Worm (Caenorhabditis elegans) whole organism, young adult: Measurements from ENCODE around the gene pqn-74.

Experiments used
- B0019.2 ChIP-seq: fragments of 200-800 bp; sonication (Bioruptor generic); conservative IDR thresholded peaks from 2 replicates; pipeline ENCODE4 v1.3.6; 2022; ENCODE audit warnings: missing genetic modification reagents, missing genetic modification characterization, missing compliant biosample characterization
- B0035.1 ChIP-seq: sonication (generic microtip); optimal IDR thresholded peaks from 2 replicates; lab custom pipeline; 2016; ENCODE audit warnings: missing genetic modification characterization, mild to moderate bottlenecking, missing compliant biosample characterization, missing genotype, missing genetic modification reagents
- B0336.3 ChIP-seq: fragments of 200-800 bp; sonication (Bioruptor generic); IDR thresholded peaks from 2 replicates; pipeline ENCODE4 v1.3.6; 2022; ENCODE audit warnings: missing genetic modification characterization, missing compliant biosample characterization
- C17E4.6 ChIP-seq: fragments of 200-800 bp; sonication (Bioruptor generic); IDR thresholded peaks from 2 replicates; pipeline ENCODE4 v1.3.6; 2022; ENCODE audit warnings: missing genetic modification reagents, missing genetic modification characterization, missing compliant biosample characterization
- D2030.7 ChIP-seq: fragments of 200-800 bp; sonication (Bioruptor generic); IDR thresholded peaks from 2 replicates; pipeline ENCODE4 v1.3.6; 2022; ENCODE audit warnings: missing genetic modification reagents, missing genetic modification characterization, missing compliant biosample characterization
- F10E7.11 ChIP-seq: sonication (generic microtip); optimal IDR thresholded peaks from 2 replicates; lab custom pipeline; 2017; ENCODE audit warnings: mild to moderate bottlenecking, missing genetic modification characterization, moderate library complexity, missing compliant biosample characterization
- F33H1.4 ChIP-seq: fragments of 200-800 bp; sonication (Bioruptor generic); IDR thresholded peaks from 2 replicates; pipeline ENCODE4 v1.3.6; 2022; ENCODE audit warnings: missing genetic modification reagents, missing genetic modification characterization, missing compliant biosample characterization
- F37B4.10 ChIP-seq: fragments of 200-800 bp; sonication (Bioruptor generic); IDR thresholded peaks from 2 replicates; pipeline ENCODE4 v1.3.6; 2022; ENCODE audit warnings: missing genetic modification characterization, missing compliant biosample characterization
- F39B2.1 ChIP-seq: fragments of 200-800 bp; sonication (Bioruptor generic); IDR thresholded peaks from 2 replicates; pipeline ENCODE4 v1.3.6; 2022; ENCODE audit warnings: missing genetic modification reagents, missing genetic modification characterization, missing compliant biosample characterization
- F57A8.1 ChIP-seq: fragments of 200-800 bp; sonication (Bioruptor generic); optimal IDR thresholded peaks from 2 replicates; lab custom pipeline; 2018; ENCODE audit warnings: mild to moderate bottlenecking, missing genetic modification characterization, moderate library complexity, missing compliant biosample characterization
- K11D2.4 ChIP-seq: fragments of 200-800 bp; sonication (Bioruptor generic); IDR thresholded peaks from 2 replicates; pipeline ENCODE4 v1.3.6; 2022; ENCODE audit warnings: missing genetic modification reagents, missing genetic modification characterization, missing compliant biosample characterization
- Y53F4B.3 ChIP-seq: fragments of 200-800 bp; sonication (Bioruptor generic); IDR thresholded peaks from 2 replicates; pipeline ENCODE4 v1.3.6; 2022; ENCODE audit warnings: missing genetic modification reagents, missing genetic modification characterization, missing compliant biosample characterization
- Y79H2A.3 ChIP-seq: fragments of 200-800 bp; sonication (Bioruptor generic); conservative IDR thresholded peaks from 2 replicates; pipeline ENCODE4 v1.3.6; 2022; ENCODE audit warnings: missing genetic modification reagents, missing genetic modification characterization, missing compliant biosample characterization
- Y95B8A.8 ChIP-seq: fragments of 200-800 bp; sonication (Bioruptor generic); IDR thresholded peaks from 2 replicates; pipeline ENCODE4 v1.3.6; 2022; ENCODE audit warnings: missing genetic modification reagents, missing genetic modification characterization, missing compliant biosample characterization
- ama-1 ChIP-seq, 3 experiments: fragments of 150-350 bp in 1 of 3; sonication (generic microtip) in 2 of 3; optimal IDR thresholded peaks; 2 replicates each; lab custom pipeline; 2014 to 2018; ENCODE audit warnings: missing biosample characterization in 2 of 3, missing genetic modification characterization in 2 of 3, missing genetic modification reagents in 2 of 3
- athp-1 ChIP-seq: sonication (generic microtip); optimal IDR thresholded peaks from 2 replicates; lab custom pipeline; 2017; ENCODE audit warnings: mild to moderate bottlenecking, missing genetic modification characterization, missing compliant biosample characterization
- attf-3 ChIP-seq: fragments of 200-800 bp; sonication (Bioruptor generic); conservative IDR thresholded peaks from 2 replicates; pipeline ENCODE4 v1.3.6; 2022; ENCODE audit warnings: missing genetic modification reagents, missing genetic modification characterization, missing compliant biosample characterization
- bed-2 ChIP-seq: fragments of 200-800 bp; sonication (Bioruptor generic); IDR thresholded peaks from 2 replicates; pipeline ENCODE4 v1.3.6; 2022; ENCODE audit warnings: missing genetic modification reagents, missing genetic modification characterization, missing compliant biosample characterization
- cebp-2 ChIP-seq: fragments of 200-800 bp; sonication (Bioruptor generic); IDR thresholded peaks from 2 replicates; pipeline ENCODE4 v1.3.6; 2022; ENCODE audit warnings: missing genetic modification characterization, missing compliant biosample characterization
- ceh-40 ChIP-seq: fragments of 200-800 bp; sonication (Bioruptor generic); IDR thresholded peaks from 2 replicates; pipeline ENCODE4 v1.3.6; 2022; ENCODE audit warnings: missing genetic modification characterization, missing compliant biosample characterization
- ceh-58 ChIP-seq: fragments of 200-800 bp; sonication (Bioruptor generic); IDR thresholded peaks from 2 replicates; pipeline ENCODE4 v1.3.6; 2022; ENCODE audit warnings: missing genetic modification characterization, missing compliant biosample characterization
- ceh-79 ChIP-seq: sonication (generic microtip); optimal IDR thresholded peaks from 2 replicates; lab custom pipeline; 2017; ENCODE audit warnings: mild to moderate bottlenecking, missing genetic modification characterization, missing compliant biosample characterization
- chd-7 ChIP-seq: sonication (generic microtip); optimal IDR thresholded peaks from 2 replicates; lab custom pipeline; 2016; ENCODE audit warnings: mild to moderate bottlenecking, missing genetic modification characterization, moderate library complexity, missing compliant biosample characterization
- dpl-1 ChIP-seq: fragments of 150-350 bp; optimal IDR thresholded peaks from 2 replicates; lab custom pipeline; 2014; ENCODE audit warnings: missing biosample characterization, missing genetic modification reagents, missing genetic modification characterization
- efl-1 ChIP-seq: fragments of 150-350 bp; optimal IDR thresholded peaks from 2 replicates; lab custom pipeline; 2014; ENCODE audit warnings: missing biosample characterization, missing genetic modification reagents, missing genetic modification characterization
- egl-18 ChIP-seq: fragments of 200-800 bp; sonication (Bioruptor generic); IDR thresholded peaks from 2 replicates; pipeline ENCODE4 v1.3.6; 2022; ENCODE audit warnings: missing genetic modification reagents, missing genetic modification characterization, missing compliant biosample characterization
- ets-4 ChIP-seq: fragments of 200-800 bp; sonication (Bioruptor generic); optimal IDR thresholded peaks from 2 replicates; lab custom pipeline; 2018; ENCODE audit warnings: mild to moderate bottlenecking, missing genetic modification characterization, missing compliant biosample characterization
- fkh-3 ChIP-seq: sonication (generic microtip); optimal IDR thresholded peaks from 2 replicates; lab custom pipeline; 2016; ENCODE audit warnings: mild to moderate bottlenecking, missing genetic modification characterization, missing compliant biosample characterization
- gei-17 ChIP-seq: fragments of 200-800 bp; sonication (Bioruptor generic); optimal IDR thresholded peaks from 2 replicates; lab custom pipeline; 2018; ENCODE audit warnings: mild to moderate bottlenecking, missing genetic modification characterization, missing compliant biosample characterization
- hsf-1 ChIP-seq: fragments of 200-800 bp; sonication (Bioruptor generic); IDR thresholded peaks from 2 replicates; pipeline ENCODE4 v1.3.6; 2022; ENCODE audit warnings: missing genetic modification reagents, missing genetic modification characterization, missing compliant biosample characterization
- let-526 ChIP-seq: fragments of 200-800 bp; sonication (Bioruptor generic); IDR thresholded peaks from 2 replicates; pipeline ENCODE4 v1.3.6; 2022; ENCODE audit warnings: missing genetic modification reagents, missing genetic modification characterization, missing compliant biosample characterization
- lin-26 ChIP-seq: fragments of 200-800 bp; sonication (Bioruptor generic); IDR thresholded peaks from 2 replicates; pipeline ENCODE4 v1.3.6; 2022; ENCODE audit warnings: missing genetic modification reagents, missing genetic modification characterization, missing compliant biosample characterization
- lin-40 ChIP-seq: sonication (generic microtip); optimal IDR thresholded peaks from 2 replicates; lab custom pipeline; 2016; ENCODE audit warnings: missing genetic modification characterization, mild to moderate bottlenecking, missing compliant biosample characterization, missing genotype, missing genetic modification reagents
- lir-1 ChIP-seq: fragments of 200-800 bp; sonication (Bioruptor generic); conservative IDR thresholded peaks from 2 replicates; pipeline ENCODE4 v1.3.6; 2022; ENCODE audit warnings: missing genetic modification reagents, missing genetic modification characterization, missing compliant biosample characterization
- lsy-27 ChIP-seq: sonication (generic microtip); optimal IDR thresholded peaks from 2 replicates; lab custom pipeline; 2017; ENCODE audit warnings: missing genetic modification characterization, mild to moderate bottlenecking, missing compliant biosample characterization, antibody characterized with exemption, missing genotype, borderline replicate concordance; ENCODE audit not compliant: insufficient read depth
- madf-3 ChIP-seq: fragments of 200-800 bp; sonication (Bioruptor generic); IDR thresholded peaks from 2 replicates; pipeline ENCODE4 v1.3.6; 2022; ENCODE audit warnings: missing genetic modification reagents, missing genetic modification characterization, missing compliant biosample characterization
- mes-4 ChIP-seq: sonication (generic microtip); optimal IDR thresholded peaks from 2 replicates; lab custom pipeline; 2016; ENCODE audit warnings: missing genotype, missing genetic modification characterization, missing compliant biosample characterization
- mxl-1 ChIP-seq: sonication (generic microtip); optimal IDR thresholded peaks from 2 replicates; lab custom pipeline; 2016; ENCODE audit warnings: missing genetic modification characterization, missing compliant biosample characterization
- rcor-1 ChIP-seq: fragments of 200-800 bp; sonication (Bioruptor generic); IDR thresholded peaks from 2 replicates; pipeline ENCODE4 v1.3.6; 2022; ENCODE audit warnings: missing genetic modification reagents, missing genetic modification characterization, missing compliant biosample characterization
- repo-1 ChIP-seq: sonication (generic microtip); optimal IDR thresholded peaks from 2 replicates; lab custom pipeline; 2017; ENCODE audit warnings: mild to moderate bottlenecking, missing genetic modification characterization, missing compliant biosample characterization
- rpc-1 ChIP-seq, 2 experiments: fragments of 150-350 bp in 1 of 2; sonication (generic microtip) in 1 of 2; optimal IDR thresholded peaks; 2 replicates each; lab custom pipeline; 2014 to 2018; ENCODE audit warnings: missing biosample characterization in 1 of 2, missing genetic modification characterization in 1 of 2, missing genetic modification reagents in 1 of 2, missing genotype in 1 of 2
- somi-1 ChIP-seq: fragments of 200-800 bp; sonication (Bioruptor generic); optimal IDR thresholded peaks from 2 replicates; lab custom pipeline; 2018; ENCODE audit warnings: mild to moderate bottlenecking, missing genetic modification characterization, missing compliant biosample characterization
- unc-62 ChIP-seq: fragments of 150-350 bp; optimal IDR thresholded peaks from 2 replicates; lab custom pipeline; 2014; ENCODE audit warnings: missing biosample characterization, missing genetic modification reagents, missing genetic modification characterization
- zfh-2 ChIP-seq: fragments of 200-800 bp; sonication (Bioruptor generic); conservative IDR thresholded peaks from 2 replicates; pipeline ENCODE4 v1.3.6; 2022; ENCODE audit warnings: missing genetic modification reagents, missing genetic modification characterization, missing compliant biosample characterization
- ztf-22 ChIP-seq: fragments of 200-800 bp; sonication (Bioruptor generic); optimal IDR thresholded peaks from 2 replicates; lab custom pipeline; 2018; ENCODE audit warnings: mild to moderate bottlenecking, missing genetic modification characterization, moderate library complexity, missing compliant biosample characterization
- ztf-25 ChIP-seq: fragments of 200-800 bp; sonication (Bioruptor generic); IDR thresholded peaks from 2 replicates; pipeline ENCODE4 v1.3.6; 2022; ENCODE audit warnings: missing genetic modification reagents, missing genetic modification characterization, missing compliant biosample characterization
- ztf-26 ChIP-seq: sonication (generic microtip); optimal IDR thresholded peaks from 2 replicates; lab custom pipeline; 2017; ENCODE audit warnings: missing genetic modification characterization, missing compliant biosample characterization
- ztf-3 ChIP-seq: fragments of 200-800 bp; sonication (Bioruptor generic); optimal IDR thresholded peaks from 2 replicates; lab custom pipeline; 2018; ENCODE audit warnings: mild to moderate bottlenecking, missing genetic modification characterization, missing compliant biosample characterization

Gene pqn-74

ce11 chrIV:13369120-13369842 is 38.1 kb upstream of the pqn-74 start, which contains the start of gene agt-1 (continued):
- TF ChIP-seq Y79H2A.3 (GFP tag; lab: Robert Waterston, UW) (no peak), D2030.7 (GFP tag; lab: Robert Waterston, UW) (no peak), Y95B8A.8 (0 out of 2 replicates have a peak, but pooled peaks have one; percentile 34), lin-26 (peak; percentile 54; the same call in 1 of the 2 replicates), ztf-3 (GFP tag; lab: Kevin White, UChicago) (no peak), somi-1 (no peak), mes-4 (tag; lab: Kevin White, UChicago) (no peak), egl-18 (no peak), Y53F4B.3 (GFP tag; lab: Robert Waterston, UW) (no peak), ztf-26 (tag; lab: Kevin White, UChicago) (no peak), ets-4 (GFP tag; lab: Kevin White, UChicago) (no peak), cebp-2 (GFP tag; lab: Robert Waterston, UW) (peak; percentile 89), F39B2.1 (GFP tag; lab: Robert Waterston, UW) (no peak), F57A8.1 (GFP tag; lab: Kevin White, UChicago) (no peak), lir-1 (GFP tag; lab: Robert Waterston, UW) (no peak), ztf-25 (GFP tag; lab: Robert Waterston, UW) (no peak), efl-1 (no peak), K11D2.4 (GFP tag; lab: Robert Waterston, UW) (no peak), ztf-22 (no peak), ama-1 (optimal IDR thresholded peaks at IDR 0.05; lab: Kevin White, UChicago) (no peak), ama-1 (GFP tag; optimal IDR thresholded peaks at IDR 0.05; lab: Kevin White, UChicago) (peak in 1 of 2 experiments; percentile 60), B0336.3 (GFP tag; lab: Robert Waterston, UW) (peak; percentile 68), gei-17 (GFP tag; lab: Kevin White, UChicago) (no peak), hsf-1 (GFP tag; lab: Robert Waterston, UW) (peak; percentile 56), repo-1 (tag; lab: Kevin White, UChicago) (peak; percentile 43), athp-1 (tag; lab: Kevin White, UChicago) (peak; percentile 29), F10E7.11 (tag; lab: Kevin White, UChicago) (no peak), ceh-79 (tag; lab: Kevin White, UChicago) (peak; percentile 42), madf-3 (no peak), ceh-40 (GFP tag; lab: Robert Waterston, UW) (no peak), unc-62 (no peak), C17E4.6 (no peak), B0035.1 (no peak), lsy-27 (tag; lab: Kevin White, UChicago) (no peak), F37B4.10 (GFP tag; lab: Robert Waterston, UW) (no peak), B0019.2 (GFP tag; lab: Robert Waterston, UW) (no peak), attf-3 (GFP tag; lab: Robert Waterston, UW) (no peak), rcor-1 (peak; percentile 64), let-526 (no peak), rpc-1 (optimal IDR thresholded peaks at IDR 0.05; lab: Kevin White, UChicago) (no peak), rpc-1 (tag; optimal IDR thresholded peaks at IDR 0.05; lab: Kevin White, UChicago) (no peak), chd-7 (peak; percentile 31), ceh-58 (GFP tag; lab: Robert Waterston, UW) (0 out of 2 replicates have a peak, but pooled peaks have one; percentile 27), F33H1.4 (peak; percentile 47), fkh-3 (tag; lab: Kevin White, UChicago) (no peak), bed-2 (GFP tag; lab: Robert Waterston, UW) (no peak), lin-40 (tag; lab: Kevin White, UChicago) (no peak), mxl-1 (no peak), dpl-1 (GFP tag; lab: Kevin White, UChicago) (no peak), zfh-2 (GFP tag; lab: Robert Waterston, UW) (peak; percentile 84)
